Worm (Caenorhabditis elegans) whole organism, young adult: ENCODE data around the gene sinh-1.

Experiments
- F37B4.10 ChIP-seq: fragments of 200-800 bp; sonication (Bioruptor generic); IDR thresholded peaks from 2 replicates; pipeline ENCODE4 v1.3.6; 2022; ENCODE audit warnings: missing genetic modification characterization, missing compliant biosample characterization
- F39B2.1 ChIP-seq: fragments of 200-800 bp; sonication (Bioruptor generic); IDR thresholded peaks from 2 replicates; pipeline ENCODE4 v1.3.6; 2022; ENCODE audit warnings: missing genetic modification reagents, missing genetic modification characterization, missing compliant biosample characterization
- F57C9.4 ChIP-seq: sonication (generic microtip); optimal IDR thresholded peaks from 2 replicates; lab custom pipeline; 2017; ENCODE audit warnings: mild to moderate bottlenecking, missing genetic modification characterization, missing compliant biosample characterization
- Y53G8AR.9 ChIP-seq: fragments of 200-800 bp; sonication (Bioruptor generic); conservative IDR thresholded peaks from 2 replicates; pipeline ENCODE4 v1.3.6; 2022; ENCODE audit warnings: missing genetic modification reagents, missing genetic modification characterization, missing compliant biosample characterization
- attf-3 ChIP-seq: fragments of 200-800 bp; sonication (Bioruptor generic); conservative IDR thresholded peaks from 2 replicates; pipeline ENCODE4 v1.3.6; 2022; ENCODE audit warnings: missing genetic modification reagents, missing genetic modification characterization, missing compliant biosample characterization
- ceh-40 ChIP-seq: fragments of 200-800 bp; sonication (Bioruptor generic); IDR thresholded peaks from 2 replicates; pipeline ENCODE4 v1.3.6; 2022; ENCODE audit warnings: missing genetic modification characterization, missing compliant biosample characterization
- ets-4 ChIP-seq: fragments of 200-800 bp; sonication (Bioruptor generic); optimal IDR thresholded peaks from 2 replicates; lab custom pipeline; 2018; ENCODE audit warnings: mild to moderate bottlenecking, missing genetic modification characterization, missing compliant biosample characterization
- hlh-26 ChIP-seq: fragments of 200-800 bp; sonication (Bioruptor generic); conservative IDR thresholded peaks from 2 replicates; pipeline ENCODE4 v1.3.6; 2022; ENCODE audit warnings: missing genetic modification reagents, missing genetic modification characterization, missing compliant biosample characterization
- nfyb-1 ChIP-seq: fragments of 200-800 bp; sonication (Bioruptor generic); IDR thresholded peaks from 2 replicates; pipeline ENCODE4 v1.3.6; 2022; ENCODE audit warnings: missing genetic modification reagents, missing genetic modification characterization, missing compliant biosample characterization
- pha-4 ChIP-seq: fragments of 150-350 bp; sonication (generic microtip); optimal IDR thresholded peaks from 2 replicates; lab custom pipeline; 2014; ENCODE audit warnings: missing biosample characterization, missing genetic modification reagents, missing genetic modification characterization
- snpc-4 ChIP-seq, 5 experiments: fragments of 150-350 bp in 1 of 5; sonication (generic microtip) in 4 of 5; optimal IDR thresholded peaks; 2 replicates each; lab custom pipeline; 2014 to 2018; ENCODE audit warnings: missing genetic modification characterization in 5 of 5, missing biosample characterization in 3 of 5, antibody characterized with exemption in 2 of 5, mild to moderate bottlenecking in 2 of 5, missing compliant biosample characterization in 2 of 5, missing genotype in 2 of 5, moderate library complexity in 2 of 5, missing genetic modification reagents in 1 of 5
- sptf-2 ChIP-seq: fragments of 200-800 bp; sonication (Bioruptor generic); optimal IDR thresholded peaks from 2 replicates; lab custom pipeline; 2018; ENCODE audit warnings: mild to moderate bottlenecking, missing genetic modification characterization, missing compliant biosample characterization
- unc-62 ChIP-seq: fragments of 150-350 bp; optimal IDR thresholded peaks from 2 replicates; lab custom pipeline; 2014; ENCODE audit warnings: missing biosample characterization, missing genetic modification reagents, missing genetic modification characterization

ce11 chrII:12237555-12237954 is 9.4 kb downstream of the sinh-1 start:
- no peak for TF ChIP-seq F39B2.1 (GFP tag; lab: Robert Waterston, UW)
- TF ChIP-seq ets-4 (GFP tag; lab: Kevin White, UChicago): no peak
- no peak for TF ChIP-seq ceh-40 (GFP tag; lab: Robert Waterston, UW)
- TF ChIP-seq F57C9.4 (tag; lab: Kevin White, UChicago): no peak
- no peak for TF ChIP-seq sptf-2 (GFP tag; lab: Kevin White, UChicago)
- no peak for TF ChIP-seq F37B4.10 (GFP tag; lab: Robert Waterston, UW)
- no peak for TF ChIP-seq nfyb-1 (GFP tag; lab: Robert Waterston, UW)
- no peak for TF ChIP-seq hlh-26 (GFP tag; lab: Robert Waterston, UW)
- no peak for TF ChIP-seq unc-62 (GFP tag; lab: Kevin White, UChicago)
- no peak for TF ChIP-seq Y53G8AR.9 (GFP tag; lab: Robert Waterston, UW)
- TF ChIP-seq pha-4 (tag; lab: Kevin White, UChicago): no peak
- no peak for TF ChIP-seq attf-3 (GFP tag; lab: Robert Waterston, UW)
- no peak for TF ChIP-seq snpc-4 (GFP tag; optimal IDR thresholded peaks at IDR 0.05; lab: Kevin White, UChicago)
- no peak for TF ChIP-seq snpc-4 (tag; optimal IDR thresholded peaks at IDR 0.05; lab: Kevin White, UChicago)
